Worm (Caenorhabditis elegans) whole organism, L2 larva: ENCODE measurements around the gene srg-64.
A peak's percentile ranks its signal among the peaks of the same experiment; 100 is the strongest.

ENCODE experiments used
- C34F6.9 ChIP-seq: fragments of 150-350 bp; optimal IDR thresholded peaks from 2 replicates; lab custom pipeline; 2014; ENCODE audit warnings: missing biosample characterization, missing genetic modification characterization
- Y55F3AM.14 ChIP-seq: fragments of 200-800 bp; sonication (Bioruptor generic); optimal IDR thresholded peaks from 2 replicates; lab custom pipeline; 2018; ENCODE audit warnings: mild to moderate bottlenecking, missing genetic modification characterization, missing compliant biosample characterization
- ZK546.5 ChIP-seq: sonication (generic microtip); optimal IDR thresholded peaks from 2 replicates; lab custom pipeline; 2017; ENCODE audit warnings: missing biosample characterization, missing genetic modification characterization
- alr-1 ChIP-seq: fragments of 150-350 bp; optimal IDR thresholded peaks from 2 replicates; lab custom pipeline; 2014; ENCODE audit warnings: missing biosample characterization, missing genetic modification characterization
- ama-1 ChIP-seq: fragments of 150-350 bp; optimal IDR thresholded peaks from 2 replicates; lab custom pipeline; 2018; ENCODE audit warnings: inconsistent platforms
- ceh-16 ChIP-seq: fragments of 150-350 bp; optimal IDR thresholded peaks from 2 replicates; lab custom pipeline; 2014; ENCODE audit warnings: missing biosample characterization, missing genetic modification characterization
- ceh-82 ChIP-seq: fragments of 150-350 bp; optimal IDR thresholded peaks from 2 replicates; lab custom pipeline; 2014; ENCODE audit warnings: missing biosample characterization, missing genetic modification characterization
- crh-2 ChIP-seq: sonication (generic microtip); optimal IDR thresholded peaks from 2 replicates; lab custom pipeline; 2017; ENCODE audit warnings: missing biosample characterization, missing genetic modification characterization
- dmd-4 ChIP-seq: sonication (generic microtip); optimal IDR thresholded peaks from 2 replicates; lab custom pipeline; 2017; ENCODE audit warnings: missing biosample characterization, missing genetic modification characterization
- egl-27 ChIP-seq: sonication (generic microtip); optimal IDR thresholded peaks from 3 replicates; lab custom pipeline; 2017; ENCODE audit warnings: missing biosample characterization, missing genetic modification reagents, missing genetic modification characterization
- elt-3 ChIP-seq: sonication (generic microtip); optimal IDR thresholded peaks from 2 replicates; lab custom pipeline; 2017; ENCODE audit warnings: missing biosample characterization, missing genetic modification characterization
- fos-1 ChIP-seq: fragments of 150-350 bp; optimal IDR thresholded peaks from 2 replicates; lab custom pipeline; 2014; ENCODE audit warnings: missing biosample characterization, missing genetic modification characterization
- gmeb-1 ChIP-seq: fragments of 150-350 bp; optimal IDR thresholded peaks from 2 replicates; lab custom pipeline; 2014; ENCODE audit warnings: missing biosample characterization, missing genetic modification characterization
- lin-11 ChIP-seq: fragments of 150-350 bp; sonication (generic microtip); optimal IDR thresholded peaks from 2 replicates; lab custom pipeline; 2014; ENCODE audit warnings: missing biosample characterization, missing genetic modification characterization, inconsistent platforms, mixed read lengths
- lin-13 ChIP-seq: fragments of 150-350 bp; optimal IDR thresholded peaks from 2 replicates; lab custom pipeline; 2014; ENCODE audit warnings: missing biosample characterization, missing genetic modification reagents, missing genetic modification characterization
- lin-39 ChIP-seq: fragments of 150-350 bp; optimal IDR thresholded peaks from 2 replicates; lab custom pipeline; 2014; ENCODE audit warnings: missing biosample characterization, missing genetic modification reagents, missing genetic modification characterization
- lsy-2 ChIP-seq, 2 experiments: fragments of 150-350 bp in 1 of 2; sonication (generic microtip) in 1 of 2; optimal IDR thresholded peaks; 2 replicates each; lab custom pipeline; 2014 to 2017; ENCODE audit warnings: missing biosample characterization in 2 of 2, missing genetic modification characterization in 2 of 2
- mab-5 ChIP-seq: fragments of 150-350 bp; optimal IDR thresholded peaks from 2 replicates; lab custom pipeline; 2014; ENCODE audit warnings: missing biosample characterization, missing genetic modification characterization
- mbf-1 ChIP-seq: sonication (generic microtip); optimal IDR thresholded peaks from 2 replicates; lab custom pipeline; 2017; ENCODE audit warnings: missing biosample characterization, missing genetic modification characterization
- mdl-1 ChIP-seq, 2 experiments: fragments of 150-350 bp in 1 of 2; sonication (generic microtip) in 1 of 2; optimal IDR thresholded peaks; 2 replicates each; lab custom pipeline; 2017; ENCODE audit warnings: missing biosample characterization in 2 of 2, missing genetic modification characterization in 2 of 2
- nhr-10 ChIP-seq: sonication (generic microtip); optimal IDR thresholded peaks from 2 replicates; lab custom pipeline; 2017; ENCODE audit warnings: missing biosample characterization, missing genetic modification characterization
- nhr-11 ChIP-seq: fragments of 150-350 bp; optimal IDR thresholded peaks from 2 replicates; lab custom pipeline; 2014; ENCODE audit warnings: missing biosample characterization, missing genetic modification characterization
- nhr-129 ChIP-seq: fragments of 150-350 bp; optimal IDR thresholded peaks from 2 replicates; lab custom pipeline; 2014; ENCODE audit warnings: missing biosample characterization, missing genetic modification characterization
- nhr-21 ChIP-seq: fragments of 150-350 bp; optimal IDR thresholded peaks from 2 replicates; lab custom pipeline; 2014; ENCODE audit warnings: missing biosample characterization, missing genetic modification characterization
- nhr-23 ChIP-seq: fragments of 150-350 bp; optimal IDR thresholded peaks from 2 replicates; lab custom pipeline; 2014; ENCODE audit warnings: missing biosample characterization, missing genetic modification reagents, missing genetic modification characterization
- nhr-237 ChIP-seq: fragments of 150-350 bp; optimal IDR thresholded peaks from 2 replicates; lab custom pipeline; 2014; ENCODE audit warnings: missing biosample characterization, missing genetic modification characterization
- nhr-25 ChIP-seq: fragments of 150-350 bp; sonication (generic microtip); optimal IDR thresholded peaks from 3 replicates; lab custom pipeline; 2014; ENCODE audit warnings: missing biosample characterization, missing genetic modification characterization
- nhr-6 ChIP-seq: fragments of 150-350 bp; optimal IDR thresholded peaks from 2 replicates; lab custom pipeline; 2014; ENCODE audit warnings: missing biosample characterization, missing genetic modification characterization
- nhr-77 ChIP-seq: fragments of 150-350 bp; optimal IDR thresholded peaks from 2 replicates; lab custom pipeline; 2014; ENCODE audit warnings: missing biosample characterization, missing genetic modification characterization
- peb-1 ChIP-seq: fragments of 150-350 bp; optimal IDR thresholded peaks from 2 replicates; lab custom pipeline; 2014; ENCODE audit warnings: missing biosample characterization, missing genetic modification characterization
- sem-4 ChIP-seq: fragments of 150-350 bp; optimal IDR thresholded peaks from 2 replicates; lab custom pipeline; 2014; ENCODE audit warnings: missing biosample characterization, missing genetic modification reagents, missing genetic modification characterization
- skn-1 ChIP-seq: sonication (generic microtip); optimal IDR thresholded peaks from 2 replicates; lab custom pipeline; 2017; ENCODE audit warnings: missing biosample characterization, missing genetic modification characterization
- sma-3 ChIP-seq: sonication (generic microtip); optimal IDR thresholded peaks from 2 replicates; lab custom pipeline; 2016; ENCODE audit warnings: missing genetic modification reagents, missing genetic modification characterization, missing compliant biosample characterization
- sma-9 ChIP-seq, 2 experiments: fragments of 150-350 bp in 1 of 2; sonication (generic microtip) in 1 of 2; optimal IDR thresholded peaks; 2 replicates each; lab custom pipeline; 2014 to 2016; ENCODE audit warnings: missing genetic modification characterization in 2 of 2, mild to moderate bottlenecking in 1 of 2, missing biosample characterization in 1 of 2, missing compliant biosample characterization in 1 of 2, missing genetic modification reagents in 1 of 2, moderate library complexity in 1 of 2
- snpc-4 ChIP-seq: fragments of 150-350 bp; optimal IDR thresholded peaks from 2 replicates; lab custom pipeline; 2014; ENCODE audit warnings: missing biosample characterization, missing genetic modification characterization
- unc-39 ChIP-seq: fragments of 150-350 bp; optimal IDR thresholded peaks from 2 replicates; lab custom pipeline; 2014; ENCODE audit warnings: missing biosample characterization, missing genetic modification characterization
- unc-55 ChIP-seq: fragments of 150-350 bp; sonication (generic microtip); optimal IDR thresholded peaks from 3 replicates; lab custom pipeline; 2014; ENCODE audit warnings: missing biosample characterization, missing genetic modification reagents, missing genetic modification characterization
- unc-62 ChIP-seq: fragments of 150-350 bp; optimal IDR thresholded peaks from 2 replicates; lab custom pipeline; 2014; ENCODE audit warnings: missing biosample characterization, missing genetic modification reagents, missing genetic modification characterization
- ztf-1 ChIP-seq: fragments of 200-800 bp; sonication (Bioruptor generic); conservative IDR thresholded peaks from 2 replicates; pipeline ENCODE4 v1.3.6; 2022; ENCODE audit warnings: missing genetic modification characterization, missing compliant biosample characterization
- ztf-4 ChIP-seq: fragments of 150-350 bp; optimal IDR thresholded peaks from 2 replicates; lab custom pipeline; 2014; ENCODE audit warnings: missing biosample characterization, missing genetic modification characterization

srg-64 gene

DNA sequence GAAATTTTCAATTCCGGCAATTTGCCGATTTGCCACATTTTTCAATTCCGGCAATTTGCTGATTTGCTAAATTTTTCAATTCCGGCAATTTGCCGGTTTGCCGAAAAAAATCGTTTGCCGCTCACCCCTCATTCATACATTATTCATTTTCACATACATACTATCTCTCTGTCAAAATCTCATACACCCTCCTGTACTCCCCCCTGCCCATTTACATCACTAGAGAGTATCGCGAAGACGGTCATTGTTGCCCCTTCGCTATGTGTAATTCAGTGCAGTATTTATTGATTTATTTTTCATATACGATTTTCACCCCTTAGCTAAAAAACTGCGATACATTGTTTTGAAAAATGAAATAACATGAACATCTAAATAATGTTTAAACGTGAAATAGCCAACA is 4.0 kb downstream of the srg-64 start:
- no peak for TF ChIP-seq peb-1 (tag; lab: Kevin White, UChicago)
- TF ChIP-seq skn-1 (tag; lab: Kevin White, UChicago) = no peak
- TF ChIP-seq ZK546.5 (tag; lab: Kevin White, UChicago) = no peak
- TF ChIP-seq lin-13 (GFP tag; lab: Kevin White, UChicago) = peak; percentile 78
- peak; percentile 32 for TF ChIP-seq C34F6.9 (tag; lab: Kevin White, UChicago)
- no peak for TF ChIP-seq unc-62
- peak; percentile 86 for TF ChIP-seq sma-3
- TF ChIP-seq lsy-2 (tag; optimal IDR thresholded peaks at IDR 0.05; lab: Kevin White, UChicago) = peak; percentile 44 to 71
- peak; percentile 55 for TF ChIP-seq fos-1 (tag; lab: Kevin White, UChicago)
- no peak for TF ChIP-seq ztf-4 (tag; lab: Kevin White, UChicago)
- peak; percentile 89 for TF ChIP-seq crh-2
- TF ChIP-seq ceh-16 = peak; percentile 46
- peak; percentile 85 for TF ChIP-seq nhr-129 (tag; lab: Kevin White, UChicago)
- TF ChIP-seq nhr-77 (tag; lab: Kevin White, UChicago) = peak; percentile 55
- peak; percentile 9 for TF ChIP-seq lin-11 (tag; lab: Kevin White, UChicago)
- peak; percentile 34 for TF ChIP-seq egl-27
- TF ChIP-seq mdl-1 (tag; optimal IDR thresholded peaks at IDR 0.05; lab: Kevin White, UChicago) = peak in 1 of 2 experiments; percentile 7
- TF ChIP-seq sem-4 = peak; percentile 57
- peak; percentile 68 for TF ChIP-seq snpc-4 (tag; lab: Kevin White, UChicago)
- TF ChIP-seq nhr-237 (tag; lab: Kevin White, UChicago) = peak; percentile 40
- peak; percentile 54 for TF ChIP-seq unc-55 (GFP tag; lab: Kevin White, UChicago)
- TF ChIP-seq dmd-4 (tag; lab: Kevin White, UChicago) = no peak
- TF ChIP-seq lin-39 (tag; lab: Kevin White, UChicago) = no peak
- peak; percentile 83 for TF ChIP-seq sma-9 (GFP tag; optimal IDR thresholded peaks at IDR 0.05; lab: Kevin White, UChicago)
- no peak for TF ChIP-seq sma-9 (tag; optimal IDR thresholded peaks at IDR 0.05; lab: Kevin White, UChicago)
- peak; percentile 80 for TF ChIP-seq gmeb-1
- TF ChIP-seq nhr-21 (tag; lab: Kevin White, UChicago) = peak; percentile 86
- peak; percentile 30 for TF ChIP-seq mab-5 (tag; lab: Kevin White, UChicago)
- TF ChIP-seq nhr-6 = peak; percentile 18
- TF ChIP-seq nhr-25 (tag; lab: Kevin White, UChicago) = no peak
- TF ChIP-seq, all 48 proteins: peak for 21

DNA sequence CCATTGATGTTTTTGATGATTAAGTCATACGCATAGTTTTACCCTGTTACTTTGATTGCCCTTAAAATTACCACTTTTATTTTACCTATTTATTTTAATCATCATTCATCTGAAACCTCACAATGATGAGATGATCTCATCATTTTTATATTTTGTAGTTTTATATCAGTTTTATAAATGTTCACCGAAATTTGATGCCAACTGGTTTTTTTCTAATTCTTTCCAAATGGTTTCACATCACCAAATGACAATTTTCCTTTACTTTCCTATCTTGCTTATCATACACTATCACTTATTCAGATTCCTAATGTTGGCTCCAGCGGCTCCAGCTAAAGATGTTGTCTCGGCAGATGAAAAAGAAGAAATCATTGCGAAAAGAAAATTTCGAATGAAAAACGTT is 8.8 kb downstream of the srg-64 start, which contains the start of gene lin-15A:
Gene lin-15A (plus strand): TSS at position 301 of the 400 bp plus-strand sequence.
- TF ChIP-seq mbf-1 (tag; lab: Kevin White, UChicago) (no peak), ceh-82 (no peak), nhr-6 (no peak), egl-27 (no peak), ztf-1 (GFP tag; lab: Robert Waterston, UW) (no peak), unc-62 (no peak), C34F6.9 (tag; lab: Kevin White, UChicago) (no peak), alr-1 (no peak), nhr-237 (tag; lab: Kevin White, UChicago) (no peak), lin-13 (GFP tag; lab: Kevin White, UChicago) (no peak), ama-1 (lab: Kevin White, UChicago) (no peak), peb-1 (tag; lab: Kevin White, UChicago) (no peak), elt-3 (tag; lab: Kevin White, UChicago) (no peak), nhr-10 (tag; lab: Kevin White, UChicago) (no peak), unc-39 (tag; lab: Kevin White, UChicago) (no peak), mab-5 (tag; lab: Kevin White, UChicago) (no peak), sma-9 (GFP tag; optimal IDR thresholded peaks at IDR 0.05; lab: Kevin White, UChicago) (no peak), sma-9 (tag; optimal IDR thresholded peaks at IDR 0.05; lab: Kevin White, UChicago) (no peak), nhr-23 (no peak), nhr-77 (tag; lab: Kevin White, UChicago) (no peak), Y55F3AM.14 (GFP tag; lab: Kevin White, UChicago) (no peak)

DNA sequence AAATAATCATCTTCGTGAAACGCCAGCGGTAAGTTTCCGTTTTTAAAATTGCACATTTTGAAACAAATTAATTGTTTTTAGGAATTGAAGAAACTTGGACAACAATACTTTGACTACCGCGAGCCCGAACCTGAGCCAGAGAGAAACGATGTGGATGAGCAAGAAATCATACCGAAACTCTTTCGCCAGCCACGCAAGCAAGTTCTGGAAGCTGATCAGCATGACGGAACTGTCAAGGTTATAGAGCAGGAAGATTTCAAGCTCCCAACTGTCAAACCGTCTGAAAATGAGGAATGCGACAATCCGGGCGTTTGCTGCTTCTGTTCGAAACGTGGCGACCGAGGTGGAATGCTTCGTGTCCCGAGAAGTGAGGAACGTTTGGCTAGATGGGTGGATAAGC is 10.1 kb downstream of the srg-64 start:
- TF ChIP-seq nhr-11 (tag; lab: Kevin White, UChicago) (no peak), unc-62 (no peak)
